Worm (Caenorhabditis elegans): ENCODE results near the gene T25F10.4.

- TF ChIP-seq somi-1 (GFP tag; optimal IDR thresholded peaks at IDR 0.05) = no peak
- no peak for TF ChIP-seq ccch-3 (GFP tag; optimal IDR thresholded peaks at IDR 0.05)
- no peak for TF ChIP-seq F39B2.1 (GFP tag; IDR thresholded peaks at IDR 0.05)
- no peak for TF ChIP-seq ztf-28 (GFP tag; IDR thresholded peaks at IDR 0.05)
- TF ChIP-seq mes-4 (tag; optimal IDR thresholded peaks at IDR 0.05) = no peak
- TF ChIP-seq madf-8 (GFP tag; conservative IDR thresholded peaks at IDR 0.05) = peak; percentile 96
- no peak for TF ChIP-seq K12H6.12 (tag; optimal IDR thresholded peaks at IDR 0.05)
- TF ChIP-seq attf-3 (GFP tag; conservative IDR thresholded peaks at IDR 0.05) = no peak
- TF ChIP-seq madf-6 (GFP tag; IDR thresholded peaks at IDR 0.05) = peak; percentile 97
- no peak for TF ChIP-seq bed-1 (GFP tag; IDR thresholded peaks at IDR 0.05)
- peak; percentile 97 for TF ChIP-seq efl-1 (GFP tag; optimal IDR thresholded peaks at IDR 0.05)
- no peak for TF ChIP-seq snpc-4 (GFP tag; optimal IDR thresholded peaks at IDR 0.05)
- peak in 2 of 4 experiments; percentile 50 to 55 for TF ChIP-seq snpc-4 (tag; optimal IDR thresholded peaks at IDR 0.05)
- peak; percentile 41 for TF ChIP-seq tbp1 (GFP tag; optimal IDR thresholded peaks at IDR 0.05)
- TF ChIP-seq K11D2.4 (GFP tag; IDR thresholded peaks at IDR 0.05) = 0 out of 2 replicates have a peak, but pooled peaks have one; percentile 36
Observed at ce11 chrV:6784853-6785492, 22.7 kb upstream of the T25F10.4 start, which contains the start of the genes spn-4 and spe-39.
